Fruit fly (Drosophila melanogaster): ENCODE results near the gene CG14089.

CG14089 gene

DNA sequence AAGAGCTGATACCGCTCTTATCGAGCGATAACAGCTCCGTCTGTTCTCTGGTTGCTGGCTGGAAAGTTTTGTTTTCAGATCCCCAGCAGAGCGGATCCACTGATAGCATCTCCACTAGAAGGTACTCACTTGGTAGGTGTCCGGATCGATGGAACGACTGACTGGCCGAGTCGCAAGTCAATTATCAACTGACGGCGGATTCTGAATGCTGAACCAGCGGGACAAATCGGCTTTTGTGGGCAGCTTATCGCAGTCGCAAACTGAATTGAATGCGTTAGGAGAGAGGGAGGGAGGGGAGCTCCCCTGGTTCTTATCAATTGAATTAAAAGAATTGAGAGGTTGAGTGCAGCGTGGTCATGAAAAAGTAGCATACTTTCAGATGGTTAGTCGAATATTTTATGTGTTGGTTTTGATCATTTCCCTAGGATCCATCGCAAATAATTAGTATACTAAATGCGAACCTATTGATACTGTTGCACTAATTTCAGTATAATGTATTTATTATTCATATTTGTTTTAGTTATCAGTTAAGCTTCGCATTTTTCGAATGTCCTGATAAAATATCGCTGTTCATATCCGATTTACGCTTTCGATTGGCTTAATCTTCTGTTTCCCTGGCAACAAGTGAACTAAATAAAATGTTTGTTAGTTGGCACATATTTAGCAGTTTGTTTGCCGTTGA is 11.7 kb downstream of the CG14089 start, which contains the start of the genes Aldh7A1 and CG14085 (continued):
- TF ChIP-seq grn (GFP tag; optimal IDR thresholded peaks at IDR 0.05) = peak; percentile 96
- TF ChIP-seq CG30020 (tag; optimal IDR thresholded peaks at IDR 0.05) = no peak
- TF ChIP-seq sug (tag; optimal IDR thresholded peaks at IDR 0.05) = peak; percentile 100
- peak; percentile 57; the same call in 1 of the 2 replicates for TF ChIP-seq NFAT (GFP tag; IDR thresholded peaks at IDR 0.05)
- peak; percentile 78 for TF ChIP-seq Deaf1 (tag; optimal IDR thresholded peaks at IDR 0.05)
- TF ChIP-seq CG6254 (GFP tag; optimal IDR thresholded peaks at IDR 0.05) = peak; percentile 18
- TF ChIP-seq HmgZ (tag; optimal IDR thresholded peaks at IDR 0.05) = peak; percentile 72
- TF ChIP-seq CG17912 (GFP tag; optimal IDR thresholded peaks at IDR 0.05) = peak; percentile 30
- TF ChIP-seq CG18599 (GFP tag; optimal IDR thresholded peaks at IDR 0.05) = peak; percentile 40
- no peak for TF ChIP-seq gt (GFP tag; IDR thresholded peaks at IDR 0.05)
- peak; percentile 62; the same call in 1 of the 2 replicates for TF ChIP-seq rib (GFP tag; IDR thresholded peaks at IDR 0.05)
- no peak for TF ChIP-seq CG4707 (GFP tag; optimal IDR thresholded peaks at IDR 0.05)
- no peak for TF ChIP-seq gsb-n (tag; optimal IDR thresholded peaks at IDR 0.05)
- no peak for TF ChIP-seq Fer1 (GFP tag; optimal IDR thresholded peaks at IDR 0.05)
- TF ChIP-seq CG16813 (GFP tag; IDR thresholded peaks at IDR 0.05; ENCODE audit: partially characterized antibody) = 0 out of 3 replicates have a peak, but pooled peaks have one; percentile 6
- 0 out of 3 replicates have a peak, but pooled peaks have one; percentile 38 for TF ChIP-seq vnd (GFP tag; IDR thresholded peaks at IDR 0.05; ENCODE audit: partially characterized antibody)
- TF ChIP-seq bcd (GFP tag; optimal IDR thresholded peaks at IDR 0.05) = no peak
- TF ChIP-seq ase (GFP tag; IDR thresholded peaks at IDR 0.05) = no peak
- TF ChIP-seq CG34376 (GFP tag; optimal IDR thresholded peaks at IDR 0.05) = peak; percentile 90
- no peak for TF ChIP-seq Nf-YC (tag; optimal IDR thresholded peaks at IDR 0.05)
- TF ChIP-seq sens (GFP tag) = peak; percentile 28

DNA sequence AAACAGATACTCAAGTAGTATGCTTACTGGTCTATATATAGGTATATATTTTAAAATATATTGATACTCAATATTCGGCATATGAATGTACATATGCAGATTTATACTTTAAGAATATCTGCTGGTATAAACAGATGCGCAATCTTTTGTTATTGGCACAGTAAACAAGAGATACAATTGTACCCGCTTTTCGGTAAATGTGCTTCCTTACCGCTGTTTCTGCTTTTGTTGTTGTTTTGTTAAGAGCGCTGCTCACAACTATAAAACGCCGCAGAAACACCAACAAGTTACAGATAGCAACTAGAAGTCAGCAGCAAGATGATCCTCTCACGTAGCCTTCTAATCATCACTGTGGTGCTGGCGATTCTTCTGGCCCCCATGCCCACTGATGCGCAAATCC is 14.8 kb downstream of the CG14089 start, which contains the start of gene CG45081:
TSS of gene CG45081 (plus strand) at position 301 of the 400 bp plus-strand sequence.
- TF ChIP-seq CG12659 (GFP tag; optimal IDR thresholded peaks at IDR 0.05) (no peak), H2.0 (GFP tag; IDR thresholded peaks at IDR 0.05) (no peak), Doc2 (GFP tag; IDR thresholded peaks at IDR 0.05) (0 out of 2 replicates have a peak, but pooled peaks have one; percentile 16), CG4820 (GFP tag; optimal IDR thresholded peaks at IDR 0.05) (no peak), Dll (GFP tag; IDR thresholded peaks at IDR 0.05; ENCODE audit: partially characterized antibody) (no peak), Hsf (GFP tag; optimal IDR thresholded peaks at IDR 0.05) (no peak), CG18011 (GFP tag; optimal IDR thresholded peaks at IDR 0.05) (no peak), E2f1 (GFP tag; IDR thresholded peaks at IDR 0.05) (0 out of 2 replicates have a peak, but pooled peaks have one; percentile 8)

DNA sequence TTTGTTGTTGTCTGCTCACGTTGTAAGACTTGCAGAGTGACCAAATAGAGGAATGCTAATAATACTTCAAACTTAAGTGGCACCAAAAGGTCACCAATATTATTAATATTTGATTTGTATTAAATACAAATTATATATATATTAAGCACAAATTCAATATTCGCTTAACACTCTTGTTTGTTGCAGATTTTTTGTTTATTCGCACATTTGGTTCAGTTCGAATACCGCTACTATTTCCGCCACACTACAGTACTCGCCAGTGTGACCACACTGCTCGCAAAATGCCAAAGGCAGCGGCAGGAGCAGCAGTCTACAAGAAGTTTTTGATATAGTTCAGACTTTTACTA is 16.5 kb downstream of the CG14089 start, which contains the start of gene Max:
TSS of gene Max (minus strand) at position 44 of the 347 bp plus-strand sequence.
- TF ChIP-seq prd (optimal IDR thresholded peaks at IDR 0.05) (no peak), prd (GFP tag; IDR thresholded peaks at IDR 0.05) (peak; percentile 77), Six4 (GFP tag; optimal IDR thresholded peaks at IDR 0.05) (peak; percentile 43), CG18599 (GFP tag; optimal IDR thresholded peaks at IDR 0.05) (peak; percentile 79), CG9727 (GFP tag; optimal IDR thresholded peaks at IDR 0.05) (peak; percentile 58), CG2889 (GFP tag; IDR thresholded peaks at IDR 0.05) (peak; percentile 54; the same call in 1 of the 3 replicates), crol (GFP tag; IDR thresholded peaks at IDR 0.05) (no peak), CG17829 (tag; optimal IDR thresholded peaks at IDR 0.05) (peak; percentile 85), CG14710 (tag; optimal IDR thresholded peaks at IDR 0.05) (peak; percentile 99), Aef1 (GFP tag; IDR thresholded peaks at IDR 0.05) (peak; percentile 67), gsb-n (tag; optimal IDR thresholded peaks at IDR 0.05) (peak; percentile 53), Nf-YA (GFP tag; IDR thresholded peaks at IDR 0.05) (peak; percentile 52), Hmr (GFP tag; optimal IDR thresholded peaks at IDR 0.05) (peak; percentile 75), zen (tag; optimal IDR thresholded peaks at IDR 0.05) (peak; percentile 45), CG7372 (GFP tag; IDR thresholded peaks at IDR 0.05) (peak; percentile 42; the same call in 1 of the 2 replicates), Ssrp (tag; optimal IDR thresholded peaks at IDR 0.05) (peak; percentile 59), ftz-f1 (GFP tag; optimal IDR thresholded peaks at IDR 0.05) (peak; percentile 12), fru (optimal IDR thresholded peaks at IDR 0.05) (no peak), HLHmδ (GFP tag; optimal IDR thresholded peaks at IDR 0.05) (no peak), CG13296 (GFP tag; optimal IDR thresholded peaks at IDR 0.05) (peak; percentile 73), Fer1 (GFP tag; optimal IDR thresholded peaks at IDR 0.05) (peak; percentile 83), CG31365 (tag; optimal IDR thresholded peaks at IDR 0.05) (peak; percentile 23)
